Worm (Caenorhabditis elegans) whole organism, midembryonic: ENCODE measurements around the gene adah-1.

Experiments
- klf-2 ChIP-seq: fragments of 200-800 bp; sonication (Bioruptor generic); conservative IDR thresholded peaks from 2 replicates; pipeline ENCODE4 v1.3.6; 2022; ENCODE audit warnings: missing genetic modification reagents, missing genetic modification characterization, missing compliant biosample characterization
- ref-1 ChIP-seq: fragments of 200-800 bp; sonication (Bioruptor generic); conservative IDR thresholded peaks from 2 replicates; pipeline ENCODE4 v1.3.6; 2022; ENCODE audit warnings: missing genetic modification reagents, missing genetic modification characterization, missing compliant biosample characterization

DNA sequence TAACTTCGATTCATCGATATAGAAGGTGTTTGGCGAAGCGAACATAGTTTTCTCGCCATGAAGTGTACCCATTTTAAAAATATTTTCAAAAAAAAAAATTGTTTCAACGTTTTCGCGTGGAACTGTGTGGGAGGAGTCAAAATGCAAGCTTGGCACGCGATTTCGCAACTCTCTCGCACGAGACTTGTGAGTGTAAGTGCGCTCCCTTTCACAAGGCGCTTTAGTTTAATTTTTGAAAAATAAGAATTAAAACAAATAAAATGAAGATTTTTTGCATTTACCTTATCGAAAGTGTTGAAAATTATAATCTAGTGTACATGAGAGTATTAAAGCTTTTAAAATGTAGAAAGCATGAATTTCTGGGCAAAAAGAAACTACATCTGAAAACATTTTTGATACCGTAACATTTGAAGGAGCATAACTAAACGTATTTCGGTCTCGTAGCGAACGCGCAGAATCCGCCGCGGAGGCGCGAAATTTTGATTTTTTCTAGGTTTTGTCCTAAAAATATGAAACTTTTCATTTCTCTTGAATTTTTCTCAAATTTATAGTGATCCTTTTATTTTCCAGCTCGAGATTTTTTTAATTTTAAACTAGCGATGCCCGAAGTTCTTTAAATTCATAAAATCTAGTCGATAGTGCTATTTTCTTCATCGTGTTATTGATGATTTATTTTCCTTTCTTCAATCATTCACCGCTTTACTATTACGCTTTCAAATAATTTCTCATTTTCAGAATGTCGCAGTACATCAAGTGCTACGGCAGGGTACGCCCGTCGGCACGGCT lies 15.7 kb downstream of the adah-1 start, which contains the start of the genes cogc-2 and klp-18:
- TF ChIP-seq ref-1 (GFP tag; lab: Robert Waterston, UW) (no peak), klf-2 (GFP tag; lab: Robert Waterston, UW) (no peak)
